Worm (Caenorhabditis elegans) whole organism, dauer: ENCODE data around the gene col-144.

Experiments used
- unc-62 ChIP-seq: sonication (generic microtip); optimal IDR thresholded peaks from 2 replicates; lab custom pipeline; 2017; ENCODE audit warnings: missing biosample characterization, missing genetic modification reagents, missing genetic modification characterization

col-144 gene

ce11 chrV:9160224-9160886 lies at the start of gene col-144:
Gene col-144 (minus strand): TSS chrV:9160642.
- TF ChIP-seq unc-62: no peak

ce11 chrV:9208878-9209277 lies 48.4 kb upstream of the col-144 start:
- no peak for TF ChIP-seq unc-62

- no peak for TF ChIP-seq unc-62
Measured at ce11 chrV:9207377-9207776, 46.9 kb upstream of the col-144 start, which contains the start of gene inx-10. Gene inx-10 (minus strand): TSS chrV:9207477.

- no peak for TF ChIP-seq unc-62
Measured at ce11 chrV:9202710-9203109, 42.3 kb upstream of the col-144 start, which contains the start of gene asp-2. Gene asp-2 (plus strand): TSS chrV:9203077.

DNA sequence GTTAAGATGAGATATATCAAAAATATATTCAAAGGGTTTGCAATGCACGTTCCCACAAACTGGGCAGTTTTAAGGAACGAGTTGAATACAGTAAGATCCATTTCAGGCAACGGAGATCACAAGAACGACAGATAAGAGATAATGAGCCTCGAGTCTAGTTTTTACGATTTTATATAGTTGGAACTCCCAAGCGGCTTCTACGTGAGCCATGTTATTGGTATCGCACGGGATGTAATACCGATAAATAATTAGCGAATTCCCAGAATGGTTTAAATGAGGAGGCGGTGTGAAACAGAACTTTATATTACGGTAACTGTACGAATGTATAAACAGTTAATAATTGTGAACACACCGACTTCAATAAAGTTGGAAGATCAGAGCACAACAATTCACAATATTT lies 38.4 kb upstream of the col-144 start, which contains the start of gene str-177:
str-177 (minus strand) TSS at position 101 of the 400 bp plus-strand sequence.
- TF ChIP-seq unc-62: no peak

DNA sequence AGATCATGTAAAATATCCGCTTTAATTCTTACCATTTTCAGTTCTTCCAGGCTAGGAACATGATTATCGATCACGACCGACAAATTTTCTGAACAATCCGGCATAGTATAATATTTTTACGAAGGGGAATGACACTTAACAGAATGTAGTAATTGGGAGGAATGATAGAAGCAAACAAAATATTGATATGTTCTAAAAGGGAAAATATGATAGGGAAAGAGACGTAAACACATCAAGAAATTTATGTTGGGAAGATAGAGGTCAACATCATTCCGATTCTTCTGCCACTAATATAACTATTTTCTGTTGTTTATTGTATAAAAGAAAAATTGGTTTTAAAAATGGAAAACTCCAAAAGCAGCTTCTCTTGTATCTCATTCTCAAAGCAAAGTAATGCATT lies 36.7 kb upstream of the col-144 start, which contains the start of gene C24B5.4:
C24B5.4 (minus strand) TSS at position 206 of the 400 bp plus-strand sequence.
- no peak for TF ChIP-seq unc-62

DNA sequence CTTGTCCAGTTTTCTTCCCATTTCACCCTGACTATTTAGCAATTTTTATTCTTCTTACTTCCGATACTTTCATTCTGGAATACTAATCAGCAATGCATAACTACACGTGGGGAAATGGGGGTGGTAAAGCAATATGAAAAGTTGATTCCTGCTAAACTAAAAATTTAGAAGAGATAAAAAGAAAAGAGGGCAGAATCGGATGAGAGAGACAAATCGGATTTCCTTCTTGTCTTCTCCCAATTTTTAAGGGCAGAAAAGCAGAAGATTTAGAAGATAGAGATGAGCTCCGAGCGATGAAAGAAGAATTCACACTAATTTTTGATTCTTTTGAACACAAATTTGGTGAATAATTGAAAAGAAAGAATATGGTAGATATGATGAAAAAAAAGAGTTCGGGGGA lies 33.6 kb upstream of the col-144 start:
- no peak for TF ChIP-seq unc-62

DNA sequence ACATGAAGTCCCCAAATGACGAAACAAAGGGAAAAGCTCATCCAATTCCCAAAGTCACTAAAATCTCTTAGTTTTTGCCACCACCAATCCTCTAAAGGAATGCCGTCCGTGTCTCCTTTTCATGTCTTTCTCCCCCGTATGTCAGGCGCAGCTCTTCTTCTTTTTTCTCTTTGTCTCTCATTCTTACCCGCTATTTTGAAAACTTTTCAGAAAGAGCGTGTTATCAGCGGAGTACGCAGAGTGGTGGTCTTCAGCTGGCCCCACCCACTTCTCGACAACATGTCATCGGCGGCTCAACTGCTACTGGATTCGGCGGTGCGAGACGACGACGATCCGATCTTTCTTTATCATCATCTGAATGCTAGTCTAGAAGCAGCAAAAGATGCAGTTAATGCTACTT lies 31.0 kb upstream of the col-144 start, which contains the start of gene sphr-1:
sphr-1 (plus strand) TSS at position 205 of the 400 bp plus-strand sequence.
- no peak for TF ChIP-seq unc-62

DNA sequence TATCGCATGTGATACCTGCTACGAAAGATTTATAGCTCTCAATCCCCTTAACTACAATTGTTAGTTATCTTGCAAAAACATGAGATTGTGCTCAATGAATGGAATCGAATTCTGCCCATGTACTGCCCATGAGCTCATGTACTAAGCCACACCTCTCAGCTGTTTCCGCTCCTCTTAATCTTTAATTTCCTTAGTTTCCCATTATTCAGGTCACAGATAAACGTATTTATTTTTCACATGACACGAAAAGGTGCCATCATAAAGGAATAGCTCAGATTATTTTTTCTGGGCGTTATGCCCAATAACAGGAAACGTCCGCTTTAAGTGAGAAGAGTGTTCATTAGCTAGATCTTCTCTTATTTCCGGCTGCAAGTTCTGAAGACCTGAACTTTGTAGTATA lies 25.6 kb upstream of the col-144 start:
- TF ChIP-seq unc-62: no peak

- TF ChIP-seq unc-62: no peak
Measured at ce11 chrV:9183718-9184441, 23.4 kb upstream of the col-144 start.

ce11 chrV:9181669-9182250 lies 21.3 kb upstream of the col-144 start, which contains the start of gene ptr-1:
Gene ptr-1 (minus strand): TSS chrV:9181719.
- no peak for TF ChIP-seq unc-62

DNA sequence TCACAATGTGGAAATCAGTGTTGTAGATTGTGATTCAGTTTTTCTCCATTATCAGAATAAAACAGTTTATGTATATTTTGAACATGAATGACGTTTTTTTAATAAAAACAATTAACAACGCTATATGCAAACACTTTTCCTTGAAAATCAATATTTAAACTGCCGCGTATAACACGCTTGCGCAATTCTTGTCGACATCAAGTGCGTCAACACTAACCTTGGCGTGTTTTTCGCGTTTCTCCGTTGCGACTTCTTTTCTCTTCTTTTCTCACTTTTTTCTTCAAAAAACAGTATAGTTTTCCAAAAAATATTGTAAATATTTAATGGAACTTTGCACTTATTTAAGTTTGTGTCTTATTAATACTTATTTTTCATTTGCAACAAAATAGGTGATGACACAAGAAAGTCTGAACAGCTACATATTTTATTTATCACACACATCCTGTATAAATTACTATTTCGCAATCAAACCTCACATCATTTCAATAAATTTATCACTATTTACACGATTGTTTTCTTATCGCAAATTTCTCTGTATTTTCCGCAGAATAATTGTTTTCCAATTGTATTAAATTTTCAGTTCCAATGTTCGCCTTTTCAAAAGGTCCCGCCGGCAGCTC lies 14.9 kb upstream of the col-144 start, which contains the start of gene spas-1:
spas-1 (plus strand) TSS at position 572 of the 620 bp plus-strand sequence.
- TF ChIP-seq unc-62: no peak

ce11 chrV:9173789-9174188 lies 13.3 kb upstream of the col-144 start, which contains the start of gene pqn-16:
Gene pqn-16 (plus strand): TSS chrV:9174089.
- TF ChIP-seq unc-62: no peak

DNA sequence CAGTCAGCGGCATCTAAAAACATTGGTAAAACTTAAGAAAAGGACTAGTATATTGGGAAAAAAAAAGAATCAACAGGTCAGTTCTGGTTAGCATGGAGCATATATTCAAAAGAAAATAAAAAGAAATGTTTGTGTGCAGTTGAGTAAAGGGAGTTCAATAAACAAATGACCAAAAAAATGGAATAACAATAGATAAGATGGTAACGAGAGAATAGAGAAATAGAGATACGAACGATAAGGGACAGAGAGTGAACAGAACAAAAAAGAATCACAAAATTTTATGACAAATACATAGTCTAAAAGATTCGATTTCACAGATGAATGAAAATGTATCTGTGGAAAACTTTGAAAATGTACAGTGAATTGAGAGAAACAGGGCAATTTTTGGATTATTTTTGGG lies 12.5 kb upstream of the col-144 start, which contains the start of gene gad-3:
gad-3 (minus strand) TSS at position 17 of the 400 bp plus-strand sequence.
- no peak for TF ChIP-seq unc-62

DNA sequence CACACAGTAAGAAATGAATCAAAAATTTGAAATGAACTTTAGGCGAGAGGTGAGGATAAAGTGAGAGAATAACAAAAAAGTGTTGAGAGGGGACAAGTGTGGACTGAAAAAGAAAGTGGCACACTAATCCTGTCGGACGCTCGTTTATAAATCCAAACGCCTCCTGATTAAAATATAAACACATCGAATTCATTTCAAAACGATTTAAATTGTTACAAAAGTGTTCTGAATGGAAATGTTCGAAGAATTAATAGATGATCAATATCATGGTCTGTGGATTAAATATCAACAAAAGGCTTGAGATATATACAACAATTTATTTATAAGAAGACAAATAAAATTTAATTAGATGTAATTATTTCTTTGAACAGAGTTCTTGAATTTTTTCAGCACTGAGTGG lies 7.6 kb upstream of the col-144 start, which contains the start of gene B0222.11:
B0222.11 (minus strand) TSS at position 101 of the 400 bp plus-strand sequence.
- TF ChIP-seq unc-62: no peak

ce11 chrV:9166306-9166705 lies 5.9 kb upstream of the col-144 start:
- no peak for TF ChIP-seq unc-62
